Worm (Caenorhabditis elegans) whole organism, L1 larva: Measurements from ENCODE around the gene ugt-30.

Experiments used
- C34B4.2 ChIP-seq: sonication (generic microtip); optimal IDR thresholded peaks from 2 replicates; lab custom pipeline; 2017; ENCODE audit warnings: mild to moderate bottlenecking, missing genetic modification characterization, missing compliant biosample characterization
- F16B12.6 ChIP-seq: fragments of 150-350 bp; optimal IDR thresholded peaks from 2 replicates; lab custom pipeline; 2014; ENCODE audit warnings: missing biosample characterization, missing genetic modification characterization
- Y116A8C.19 ChIP-seq: sonication (generic microtip); optimal IDR thresholded peaks from 2 replicates; lab custom pipeline; 2016; ENCODE audit warnings: missing compliant biosample characterization, missing genetic modification characterization, borderline replicate concordance
- aha-1 ChIP-seq: fragments of 150-350 bp; optimal IDR thresholded peaks from 2 replicates; lab custom pipeline; 2014; ENCODE audit warnings: missing biosample characterization, missing genetic modification characterization
- blmp-1 ChIP-seq: fragments of 150-350 bp; optimal IDR thresholded peaks from 2 replicates; lab custom pipeline; 2014; ENCODE audit warnings: missing biosample characterization, missing genetic modification characterization
- ceh-82 ChIP-seq, 3 experiments: fragments of 150-350 bp in 1 of 3; sonication (generic microtip) in 2 of 3; optimal IDR thresholded peaks; 2 replicates each; lab custom pipeline; 2014 to 2017; ENCODE audit warnings: missing biosample characterization in 3 of 3, missing genetic modification characterization in 3 of 3
- ceh-88 ChIP-seq: fragments of 200-800 bp; sonication (Bioruptor generic); IDR thresholded peaks from 2 replicates; pipeline ENCODE4 v1.3.6; 2022; ENCODE audit warnings: missing genetic modification characterization, missing compliant biosample characterization
- dpl-1 ChIP-seq, 3 experiments: fragments of 150-350 bp in 2 of 3; sonication (generic microtip) in 1 of 3; optimal IDR thresholded peaks; 2 replicates each; lab custom pipeline; 2014 to 2017; ENCODE audit warnings: missing biosample characterization in 3 of 3, missing genetic modification characterization in 3 of 3, missing genetic modification reagents in 3 of 3
- dsc-1 ChIP-seq: sonication (generic microtip); optimal IDR thresholded peaks from 2 replicates; lab custom pipeline; 2016; ENCODE audit warnings: mild to moderate bottlenecking, missing genetic modification characterization, missing compliant biosample characterization
- efl-1 ChIP-seq, 4 experiments: fragments of 150-350 bp; optimal IDR thresholded peaks in 3 of 4; peaks in 1 of 4; 1 replicate in 1 of 4; 2 replicates in 3 of 4; lab custom pipeline; 2014; ENCODE audit warnings: missing biosample characterization in 2 of 4, missing genetic modification characterization in 2 of 4, missing genetic modification reagents in 2 of 4
- elt-2 ChIP-seq: sonication (generic microtip); optimal IDR thresholded peaks from 2 replicates; lab custom pipeline; 2016; ENCODE audit warnings: missing genetic modification characterization, mild to moderate bottlenecking, inconsistent platforms, missing compliant biosample characterization, missing genetic modification reagents
- fos-1 ChIP-seq: fragments of 150-350 bp; optimal IDR thresholded peaks from 2 replicates; lab custom pipeline; 2014; ENCODE audit warnings: missing biosample characterization, missing genetic modification characterization
- grh-1 ChIP-seq: fragments of 200-800 bp; sonication (Bioruptor generic); IDR thresholded peaks from 2 replicates; pipeline ENCODE4 v1.3.6; 2022; ENCODE audit warnings: missing genetic modification reagents, missing genetic modification characterization, missing compliant biosample characterization
- hlh-4 ChIP-seq: sonication (generic microtip); optimal IDR thresholded peaks from 2 replicates; lab custom pipeline; 2016; ENCODE audit warnings: mild to moderate bottlenecking, missing genetic modification characterization, missing compliant biosample characterization
- isw-1 ChIP-seq: fragments of 200-800 bp; sonication (Bioruptor generic); IDR thresholded peaks from 2 replicates; pipeline ENCODE4 v1.3.6; 2022; ENCODE audit warnings: missing genetic modification characterization, missing compliant biosample characterization
- lin-13 ChIP-seq: fragments of 150-350 bp; optimal IDR thresholded peaks from 2 replicates; lab custom pipeline; 2014; ENCODE audit warnings: missing biosample characterization, missing genetic modification reagents, missing genetic modification characterization
- lin-14 ChIP-seq: fragments of 200-800 bp; sonication (Bioruptor generic); optimal IDR thresholded peaks from 2 replicates; lab custom pipeline; 2018; ENCODE audit warnings: mild to moderate bottlenecking, missing genetic modification characterization, moderate library complexity, missing compliant biosample characterization
- lin-35 ChIP-seq, 2 experiments: fragments of 150-350 bp; optimal IDR thresholded peaks; 2 replicates each; lab custom pipeline; 2014; ENCODE audit warnings: missing biosample characterization in 2 of 2, missing genetic modification characterization in 2 of 2, missing genetic modification reagents in 2 of 2
- lin-39 ChIP-seq: fragments of 150-350 bp; optimal IDR thresholded peaks from 2 replicates; lab custom pipeline; 2014; ENCODE audit warnings: missing biosample characterization, missing genetic modification reagents, missing genetic modification characterization
- lir-3 ChIP-seq: sonication (generic microtip); optimal IDR thresholded peaks from 2 replicates; lab custom pipeline; 2016; ENCODE audit warnings: mild to moderate bottlenecking, missing genetic modification characterization, moderate library complexity, missing compliant biosample characterization; ENCODE audit not compliant: poor library complexity
- mab-9 ChIP-seq: fragments of 200-800 bp; sonication (Bioruptor generic); IDR thresholded peaks from 2 replicates; pipeline ENCODE4 v1.3.6; 2022; ENCODE audit warnings: missing genetic modification reagents, missing genetic modification characterization, missing compliant biosample characterization
- mdl-1 ChIP-seq, 2 experiments: fragments of 150-350 bp; optimal IDR thresholded peaks; 2 replicates each; lab custom pipeline; 2014 to 2017; ENCODE audit warnings: missing biosample characterization in 2 of 2, missing genetic modification characterization in 2 of 2, inconsistent platforms in 1 of 2
- mef-2 ChIP-seq: fragments of 150-350 bp; optimal IDR thresholded peaks from 2 replicates; lab custom pipeline; 2014; ENCODE audit warnings: missing biosample characterization, missing genetic modification characterization
- mep-1 ChIP-seq: fragments of 150-350 bp; optimal IDR thresholded peaks from 2 replicates; lab custom pipeline; 2014; ENCODE audit warnings: missing biosample characterization, missing genetic modification characterization
- nhr-11 ChIP-seq: fragments of 150-350 bp; optimal IDR thresholded peaks from 2 replicates; lab custom pipeline; 2014; ENCODE audit warnings: missing biosample characterization, missing genetic modification characterization
- nhr-12 ChIP-seq: sonication (generic microtip); optimal IDR thresholded peaks from 2 replicates; lab custom pipeline; 2017; ENCODE audit warnings: missing biosample characterization, missing genetic modification characterization
- nhr-19 ChIP-seq: fragments of 200-800 bp; sonication (Bioruptor generic); conservative IDR thresholded peaks from 2 replicates; pipeline ENCODE4 v1.3.6; 2022; ENCODE audit warnings: missing genetic modification characterization, missing compliant biosample characterization
- nhr-20 ChIP-seq: sonication (generic microtip); optimal IDR thresholded peaks from 2 replicates; lab custom pipeline; 2016; ENCODE audit warnings: mild to moderate bottlenecking, missing genetic modification characterization, missing compliant biosample characterization
- nhr-47 ChIP-seq: sonication (generic microtip); optimal IDR thresholded peaks from 2 replicates; lab custom pipeline; 2016; ENCODE audit warnings: mild to moderate bottlenecking, missing genetic modification characterization, moderate library complexity, missing compliant biosample characterization
- nhr-71 ChIP-seq: sonication (generic microtip); optimal IDR thresholded peaks from 2 replicates; lab custom pipeline; 2016; ENCODE audit warnings: mild to moderate bottlenecking, missing genetic modification characterization, moderate library complexity, missing compliant biosample characterization
- nhr-77 ChIP-seq: fragments of 150-350 bp; optimal IDR thresholded peaks from 2 replicates; lab custom pipeline; 2014; ENCODE audit warnings: missing biosample characterization, missing genetic modification characterization
- nhr-85 ChIP-seq: sonication (generic microtip); peaks from one replicate; lab custom pipeline; 2016; ENCODE audit warnings: missing genetic modification characterization, inconsistent platforms, missing compliant biosample characterization
- nhr-90 ChIP-seq: sonication (generic microtip); optimal IDR thresholded peaks from 2 replicates; lab custom pipeline; 2016; ENCODE audit warnings: mild to moderate bottlenecking, missing genetic modification characterization, missing compliant biosample characterization; ENCODE audit not compliant: poor library complexity
- snpc-4 ChIP-seq: fragments of 150-350 bp; optimal IDR thresholded peaks from 2 replicates; lab custom pipeline; 2014; ENCODE audit warnings: missing biosample characterization, missing genetic modification characterization
- snu-23 ChIP-seq: sonication (generic microtip); optimal IDR thresholded peaks from 2 replicates; lab custom pipeline; 2016; ENCODE audit warnings: missing genetic modification characterization, missing compliant biosample characterization
- swsn-7 ChIP-seq: sonication (generic microtip); optimal IDR thresholded peaks from 2 replicates; lab custom pipeline; 2016; ENCODE audit warnings: missing genetic modification characterization, missing compliant biosample characterization
- tbx-2 ChIP-seq: sonication (generic microtip); optimal IDR thresholded peaks from 2 replicates; lab custom pipeline; 2016; ENCODE audit warnings: missing genetic modification characterization, missing compliant biosample characterization
- unc-130 ChIP-seq: fragments of 150-350 bp; optimal IDR thresholded peaks from 2 replicates; lab custom pipeline; 2017; ENCODE audit warnings: missing biosample characterization, missing genetic modification characterization, inconsistent platforms
- unc-62 ChIP-seq: fragments of 150-350 bp; optimal IDR thresholded peaks from 2 replicates; lab custom pipeline; 2014; ENCODE audit warnings: missing biosample characterization, missing genetic modification reagents, missing genetic modification characterization
- unc-98 ChIP-seq: fragments of 200-800 bp; sonication (Bioruptor generic); IDR thresholded peaks from 2 replicates; pipeline ENCODE4 v1.3.6; 2022; ENCODE audit warnings: missing genetic modification characterization, missing compliant biosample characterization
- vab-15 ChIP-seq: sonication (generic microtip); optimal IDR thresholded peaks from 2 replicates; lab custom pipeline; 2017; ENCODE audit warnings: missing genotype, mild to moderate bottlenecking, missing genetic modification characterization, missing compliant biosample characterization
- zag-1 ChIP-seq: fragments of 150-350 bp; optimal IDR thresholded peaks from 2 replicates; lab custom pipeline; 2014; ENCODE audit warnings: missing biosample characterization, missing genetic modification characterization
- ztf-11 ChIP-seq, 2 experiments: sonication (generic microtip); optimal IDR thresholded peaks; 2 replicates each; lab custom pipeline; 2016 to 2017; ENCODE audit warnings: missing genetic modification characterization in 2 of 2, missing biosample characterization in 1 of 2, missing compliant biosample characterization in 1 of 2

ugt-30 gene

DNA sequence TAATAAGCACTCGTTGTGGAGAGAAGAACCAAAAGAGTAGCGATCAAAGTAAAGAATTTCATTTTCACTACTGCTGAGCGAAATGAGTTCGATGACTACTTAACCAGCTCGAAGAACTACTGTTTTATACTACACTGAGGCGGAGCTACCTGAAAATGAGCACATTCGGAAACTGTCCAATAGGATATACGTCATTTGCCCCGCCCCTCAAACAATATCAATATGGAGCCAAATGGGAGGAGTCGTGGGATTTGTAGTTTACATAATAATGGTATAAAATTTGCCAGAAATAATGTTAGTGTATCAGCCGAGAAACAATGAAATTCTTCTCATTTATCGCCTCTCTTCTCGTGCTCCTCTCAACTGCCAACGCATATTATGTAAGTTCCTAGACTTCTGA lies 35.6 kb downstream of the ugt-30 start, which contains the start of the genes C01G10.5 and C01G10.4:
TSS of gene C01G10.5 (minus strand) at position 101 of the 400 bp plus-strand sequence.
TSS of gene C01G10.4 (plus strand) at position 303 of the 400 bp plus-strand sequence.
- no peak for TF ChIP-seq efl-1 (optimal IDR thresholded peaks at IDR 0.05; lab: Kevin White, UChicago)
- TF ChIP-seq efl-1 (GFP tag; optimal IDR thresholded peaks at IDR 0.05 in 1 of 2; lab: Kevin White, UChicago) = peak in 1 of 2 experiments; percentile 13
- TF ChIP-seq ztf-11 (tag; optimal IDR thresholded peaks at IDR 0.05; lab: Kevin White, UChicago) = no peak
- TF ChIP-seq, all 84 proteins: peak for 1

DNA sequence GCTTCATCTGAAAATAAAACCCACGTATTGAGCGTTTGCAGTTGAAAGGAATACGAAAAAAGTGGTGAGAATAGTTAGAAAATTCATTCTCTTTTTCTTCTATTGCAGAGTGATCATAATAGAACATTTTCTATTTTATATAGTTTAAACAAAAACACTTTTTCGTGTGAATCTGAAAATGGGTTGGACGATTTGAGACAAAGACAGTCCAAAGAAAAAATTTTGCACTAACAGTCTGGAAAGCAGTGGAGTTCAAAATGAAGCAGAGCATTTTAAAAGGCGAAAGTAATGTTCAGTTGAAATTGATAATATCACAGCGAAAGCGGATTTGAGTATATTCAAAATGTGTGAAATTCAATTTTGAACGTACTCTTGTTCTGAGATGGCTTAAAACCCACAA lies 36.4 kb downstream of the ugt-30 start, which contains the start of gene C01G10.18:
TSS of gene C01G10.18 (minus strand) at position 101 of the 400 bp plus-strand sequence.
- TF ChIP-seq zag-1 (tag; lab: Kevin White, UChicago) (no peak), elt-2 (no peak), F16B12.6 (no peak)

DNA sequence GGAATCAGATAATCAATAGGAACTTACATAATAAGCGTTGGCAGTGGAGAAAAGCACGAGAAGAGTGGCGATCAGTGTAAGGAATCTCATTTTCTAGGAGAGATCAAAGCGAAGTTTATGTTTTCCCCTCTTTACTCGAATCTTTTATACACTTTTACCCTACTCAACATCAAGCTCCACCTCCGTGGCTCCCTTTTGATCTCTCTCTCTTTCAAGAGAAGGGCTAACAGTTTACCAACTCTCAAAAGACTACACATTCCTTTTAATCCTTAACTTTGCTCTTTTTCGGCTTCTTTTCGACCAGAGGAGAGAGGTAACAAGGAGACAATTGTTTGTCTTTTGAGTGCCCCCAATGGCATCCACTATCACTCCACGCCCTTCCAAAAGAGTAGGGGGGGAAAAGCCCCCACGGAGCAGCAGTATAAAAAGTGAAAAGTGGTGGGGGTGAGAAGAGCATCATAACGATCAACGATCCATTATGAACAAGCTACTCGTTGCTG lies 37.8 kb downstream of the ugt-30 start, which contains the start of the genes C01G10.15 and C01G10.6:
TSS of gene C01G10.15 (minus strand) at position 101 of the 500 bp plus-strand sequence.
TSS of gene C01G10.6 (plus strand) at position 450 of the 500 bp plus-strand sequence.
- TF ChIP-seq zag-1 (tag; lab: Kevin White, UChicago) (no peak), nhr-11 (tag; lab: Kevin White, UChicago) (no peak), dpl-1 (GFP tag; optimal IDR thresholded peaks at IDR 0.05; lab: Kevin White, UChicago) (no peak), lin-14 (GFP tag; lab: Kevin White, UChicago) (peak; percentile 39), swsn-7 (tag; lab: Kevin White, UChicago) (no peak), nhr-71 (tag; lab: Kevin White, UChicago) (no peak), mdl-1 (tag; optimal IDR thresholded peaks at IDR 0.05; lab: Kevin White, UChicago) (no peak), tbx-2 (tag; lab: Kevin White, UChicago) (peak; percentile 29), nhr-19 (no peak), unc-98 (GFP tag; lab: Robert Waterston, UW) (no peak), lin-39 (no peak), nhr-12 (tag; lab: Kevin White, UChicago) (no peak), nhr-20 (no peak), unc-130 (tag; lab: Kevin White, UChicago) (no peak), hlh-4 (tag; lab: Kevin White, UChicago) (no peak), mep-1 (tag; lab: Kevin White, UChicago) (no peak), unc-62 (no peak), grh-1 (GFP tag; lab: Robert Waterston, UW) (no peak), nhr-90 (no peak), efl-1 (optimal IDR thresholded peaks at IDR 0.05; lab: Kevin White, UChicago) (no peak), efl-1 (GFP tag; optimal IDR thresholded peaks at IDR 0.05 in 1 of 2; lab: Kevin White, UChicago) (no peak), nhr-47 (tag; lab: Kevin White, UChicago) (no peak), ztf-11 (tag; optimal IDR thresholded peaks at IDR 0.05; lab: Kevin White, UChicago) (no peak), nhr-77 (tag; lab: Kevin White, UChicago) (peak; percentile 52), dsc-1 (tag; lab: Kevin White, UChicago) (no peak)

DNA sequence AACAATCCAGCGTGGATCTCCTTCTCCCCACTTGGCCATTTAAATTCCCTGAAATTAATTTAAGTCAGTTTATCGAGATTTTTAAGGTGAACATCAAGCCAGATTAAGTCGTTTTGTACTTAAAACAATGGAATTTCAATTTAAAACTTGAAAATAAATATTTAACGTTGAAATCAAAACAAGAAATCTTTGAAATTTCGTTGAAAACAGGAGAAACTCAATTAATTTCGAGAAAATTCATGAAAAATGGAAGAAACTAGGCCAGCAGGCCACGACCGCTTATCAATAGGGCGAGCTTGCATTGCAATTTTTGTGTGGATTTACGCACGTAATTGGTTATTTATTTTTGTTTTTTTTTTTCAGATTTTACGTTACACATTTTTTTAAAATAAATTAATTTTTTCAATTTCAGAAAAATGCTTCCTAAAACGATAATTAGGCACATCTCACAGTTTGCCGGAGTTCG lies 39.7 kb downstream of the ugt-30 start, which contains the start of the genes ahsa-1 and C01G10.7:
TSS of gene ahsa-1 (minus strand) at position 51 of the 466 bp plus-strand sequence.
TSS of gene C01G10.7 (plus strand) at position 413 of the 466 bp plus-strand sequence.
- TF ChIP-seq ceh-82 (tag; optimal IDR thresholded peaks at IDR 0.05; lab: Kevin White, UChicago) (peak; percentile 83 to 91 (median 87)), ztf-11 (tag; optimal IDR thresholded peaks at IDR 0.05; lab: Kevin White, UChicago) (peak in 1 of 2 experiments; percentile 94), lin-39 (peak; percentile 75), ceh-88 (GFP tag; lab: Robert Waterston, UW) (peak; percentile 53; the same call in 1 of the 2 replicates), nhr-85 (tag; lab: Kevin White, UChicago) (peak; percentile 97), nhr-71 (tag; lab: Kevin White, UChicago) (peak; percentile 96), aha-1 (tag; lab: Kevin White, UChicago) (peak; percentile 36), unc-98 (GFP tag; lab: Robert Waterston, UW) (peak; percentile 87), lin-13 (GFP tag; lab: Kevin White, UChicago) (peak; percentile 88), Y116A8C.19 (tag; lab: Kevin White, UChicago) (peak; percentile 69), lir-3 (peak; percentile 97), elt-2 (peak; percentile 69), fos-1 (tag; lab: Kevin White, UChicago) (peak; percentile 60), swsn-7 (tag; lab: Kevin White, UChicago) (peak; percentile 90), isw-1 (peak; percentile 87), C34B4.2 (tag; lab: Kevin White, UChicago) (no peak), mab-9 (GFP tag; lab: Robert Waterston, UW) (peak; percentile 73), snu-23 (peak; percentile 95), tbx-2 (tag; lab: Kevin White, UChicago) (peak; percentile 94), nhr-90 (peak; percentile 95), snpc-4 (peak; percentile 87), lin-35 (GFP tag; optimal IDR thresholded peaks at IDR 0.05; lab: Kevin White, UChicago) (peak; percentile 85 to 86), mef-2 (tag; lab: Kevin White, UChicago) (no peak), mdl-1 (tag; optimal IDR thresholded peaks at IDR 0.05; lab: Kevin White, UChicago) (peak in 1 of 2 experiments; percentile 66), blmp-1 (peak; percentile 75), vab-15 (tag; lab: Kevin White, UChicago) (peak; percentile 93)
